Worm (Caenorhabditis elegans) whole organism, young adult: ENCODE results near the gene Y52E8A.1.

Experiments used
- B0261.1 ChIP-seq: sonication (generic microtip); optimal IDR thresholded peaks from 2 replicates; lab custom pipeline; 2016; ENCODE audit warnings: mild to moderate bottlenecking, missing genetic modification characterization, moderate library complexity, missing compliant biosample characterization
- B0336.3 ChIP-seq: fragments of 200-800 bp; sonication (Bioruptor generic); IDR thresholded peaks from 2 replicates; pipeline ENCODE4 v1.3.6; 2022; ENCODE audit warnings: missing genetic modification characterization, missing compliant biosample characterization
- F33H1.4 ChIP-seq: fragments of 200-800 bp; sonication (Bioruptor generic); IDR thresholded peaks from 2 replicates; pipeline ENCODE4 v1.3.6; 2022; ENCODE audit warnings: missing genetic modification reagents, missing genetic modification characterization, missing compliant biosample characterization
- ama-1 ChIP-seq, 3 experiments: fragments of 150-350 bp in 1 of 3; sonication (generic microtip) in 2 of 3; optimal IDR thresholded peaks; 2 replicates each; lab custom pipeline; 2014 to 2018; ENCODE audit warnings: missing biosample characterization in 2 of 3, missing genetic modification characterization in 2 of 3, missing genetic modification reagents in 2 of 3
- attf-6 ChIP-seq: fragments of 200-800 bp; sonication (Bioruptor generic); IDR thresholded peaks from 2 replicates; pipeline ENCODE4 v1.3.6; 2022; ENCODE audit warnings: missing genetic modification reagents, missing genetic modification characterization, missing compliant biosample characterization
- bed-1 ChIP-seq: fragments of 200-800 bp; sonication (Bioruptor generic); IDR thresholded peaks from 2 replicates; pipeline ENCODE4 v1.3.6; 2022; ENCODE audit warnings: missing genetic modification reagents, missing genetic modification characterization, missing compliant biosample characterization
- ceh-79 ChIP-seq: sonication (generic microtip); optimal IDR thresholded peaks from 2 replicates; lab custom pipeline; 2017; ENCODE audit warnings: mild to moderate bottlenecking, missing genetic modification characterization, missing compliant biosample characterization
- him-1 ChIP-seq: sonication (generic microtip); optimal IDR thresholded peaks from 2 replicates; lab custom pipeline; 2016; ENCODE audit warnings: missing genotype, missing genetic modification reagents, missing genetic modification characterization, missing compliant biosample characterization
- hsf-1 ChIP-seq: fragments of 200-800 bp; sonication (Bioruptor generic); IDR thresholded peaks from 2 replicates; pipeline ENCODE4 v1.3.6; 2022; ENCODE audit warnings: missing genetic modification reagents, missing genetic modification characterization, missing compliant biosample characterization
- lag-1 ChIP-seq: fragments of 200-800 bp; sonication (Bioruptor generic); IDR thresholded peaks from 2 replicates; pipeline ENCODE4 v1.3.6; 2022; ENCODE audit warnings: missing genetic modification reagents, missing genetic modification characterization, missing compliant biosample characterization
- lsy-27 ChIP-seq: sonication (generic microtip); optimal IDR thresholded peaks from 2 replicates; lab custom pipeline; 2017; ENCODE audit warnings: missing genetic modification characterization, mild to moderate bottlenecking, missing compliant biosample characterization, antibody characterized with exemption, missing genotype, borderline replicate concordance; ENCODE audit not compliant: insufficient read depth
- unc-62 ChIP-seq: fragments of 150-350 bp; optimal IDR thresholded peaks from 2 replicates; lab custom pipeline; 2014; ENCODE audit warnings: missing biosample characterization, missing genetic modification reagents, missing genetic modification characterization
- ztf-28 ChIP-seq: fragments of 200-800 bp; sonication (Bioruptor generic); IDR thresholded peaks from 2 replicates; pipeline ENCODE4 v1.3.6; 2022; ENCODE audit warnings: missing genetic modification reagents, missing genetic modification characterization, missing compliant biosample characterization

ce11 chrII:4288111-4288510 is 33.8 kb upstream of the Y52E8A.1 start, which contains the start of gene C01F1.6:
- no peak for TF ChIP-seq ceh-79 (tag; lab: Kevin White, UChicago)
- TF ChIP-seq ztf-28 (GFP tag; lab: Robert Waterston, UW) = no peak
- no peak for TF ChIP-seq lag-1 (GFP tag; lab: Robert Waterston, UW)
- TF ChIP-seq attf-6 (GFP tag; lab: Robert Waterston, UW) = no peak
- TF ChIP-seq B0336.3 (GFP tag; lab: Robert Waterston, UW) = no peak
- TF ChIP-seq unc-62 (GFP tag; lab: Kevin White, UChicago) = no peak
- TF ChIP-seq lsy-27 = no peak
- no peak for TF ChIP-seq him-1 (tag; lab: Kevin White, UChicago)
- no peak for TF ChIP-seq hsf-1 (GFP tag; lab: Robert Waterston, UW)
- TF ChIP-seq B0261.1 (tag; lab: Kevin White, UChicago) = no peak
- no peak for TF ChIP-seq F33H1.4
- no peak for TF ChIP-seq ama-1 (optimal IDR thresholded peaks at IDR 0.05; lab: Kevin White, UChicago)
- TF ChIP-seq ama-1 (GFP tag; optimal IDR thresholded peaks at IDR 0.05; lab: Kevin White, UChicago) = no peak
- TF ChIP-seq bed-1 (GFP tag; lab: Robert Waterston, UW) = no peak
